Worm (Caenorhabditis elegans): ENCODE data around the gene F38B2.4.

F38B2.4 gene

DNA sequence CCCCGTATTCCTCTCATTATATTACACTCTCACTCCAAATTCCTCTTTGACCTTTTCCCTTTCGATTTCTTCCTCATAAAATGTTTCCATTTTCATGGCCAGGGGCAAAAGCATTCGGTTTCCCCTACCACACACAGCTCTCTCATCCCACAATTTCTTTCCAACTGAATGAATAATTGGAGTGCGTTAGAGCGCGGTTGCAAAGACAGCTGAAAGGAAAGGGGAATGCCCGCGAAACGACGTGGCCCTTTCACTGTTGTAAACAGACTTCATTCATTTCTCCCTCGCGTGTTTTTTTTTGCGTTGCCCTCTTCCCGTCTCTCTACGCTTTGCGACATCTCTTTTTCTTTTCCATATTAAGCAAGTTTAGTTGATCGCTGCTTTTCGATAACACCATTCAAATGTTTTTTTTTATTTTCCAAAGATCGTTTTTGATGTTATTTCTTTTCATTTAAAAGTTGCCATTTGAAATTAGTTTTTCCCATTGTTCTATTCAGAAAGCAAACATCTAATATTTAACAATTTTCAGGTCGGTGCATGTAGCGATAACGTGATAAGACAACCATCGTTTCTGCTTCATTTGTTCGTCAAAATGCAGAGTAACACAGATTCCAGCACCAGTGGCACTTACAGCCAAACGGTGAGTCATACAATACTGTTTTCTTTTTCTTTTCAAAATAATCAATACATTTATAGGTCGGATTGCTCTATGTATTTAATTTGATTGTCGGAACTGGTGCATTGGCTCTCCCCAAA is 25.0 kb downstream of the F38B2.4 start, which contains the start of gene C03A3.2 (continued):
- TF ChIP-seq mdl-1 (tag; optimal IDR thresholded peaks at IDR 0.05): no peak
- TF ChIP-seq nhr-11 (tag; optimal IDR thresholded peaks at IDR 0.05): no peak
- no peak for TF ChIP-seq nhr-76 (tag; optimal IDR thresholded peaks at IDR 0.05)
- TF ChIP-seq skn-1 (tag; optimal IDR thresholded peaks at IDR 0.05): no peak
- no peak for TF ChIP-seq ceh-16 (tag; optimal IDR thresholded peaks at IDR 0.05)
- no peak for TF ChIP-seq fos-1 (tag; optimal IDR thresholded peaks at IDR 0.05)
- no peak for TF ChIP-seq ztf-4 (tag; optimal IDR thresholded peaks at IDR 0.05)
- no peak for TF ChIP-seq nhr-12 (tag; optimal IDR thresholded peaks at IDR 0.05)
- TF ChIP-seq lin-39 (tag; optimal IDR thresholded peaks at IDR 0.05): peak; percentile 98
- peak; percentile 83 for TF ChIP-seq nhr-25 (tag; optimal IDR thresholded peaks at IDR 0.05)
- peak; percentile 54 for TF ChIP-seq nhr-23 (tag; optimal IDR thresholded peaks at IDR 0.05)
- no peak for TF ChIP-seq jun-1 (tag; optimal IDR thresholded peaks at IDR 0.05)
- TF ChIP-seq lsy-12 (tag; optimal IDR thresholded peaks at IDR 0.05): no peak
- TF ChIP-seq ceh-28 (tag; optimal IDR thresholded peaks at IDR 0.05): no peak
- TF ChIP-seq nhr-67 (tag; optimal IDR thresholded peaks at IDR 0.05): no peak
- TF ChIP-seq nhr-43 (tag; optimal IDR thresholded peaks at IDR 0.05; ENCODE audit: poor library complexity, severe bottlenecking): no peak
- TF ChIP-seq aly-2 (tag; optimal IDR thresholded peaks at IDR 0.05): no peak

DNA sequence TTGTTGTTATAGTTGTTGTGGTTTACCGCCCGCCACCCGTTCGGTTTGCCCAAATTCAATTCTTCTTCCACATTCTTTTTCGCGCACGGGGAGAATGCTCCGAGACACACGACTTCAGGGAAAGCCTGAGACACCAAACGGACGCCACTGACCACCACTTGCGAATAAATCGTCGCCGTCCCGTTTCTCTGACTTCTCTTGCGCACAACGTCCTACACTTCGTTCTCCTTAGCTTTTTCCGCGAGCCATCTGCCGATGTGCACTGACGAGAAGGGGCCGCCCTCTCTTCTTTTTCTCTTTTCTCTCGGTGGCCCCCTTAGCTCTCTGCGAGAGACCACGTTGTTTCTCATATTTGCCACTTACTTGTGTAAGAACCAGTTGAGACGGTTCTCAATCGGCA is 30.4 kb downstream of the F38B2.4 start, which contains the start of gene C03A3.1:
Gene C03A3.1, plus strand, starts transcription at position 291 of the 400 bp plus-strand sequence.
- TF ChIP-seq lin-39 (tag; optimal IDR thresholded peaks at IDR 0.05) (peak; percentile 83), lsy-12 (tag; optimal IDR thresholded peaks at IDR 0.05) (no peak), ceh-9 (tag; optimal IDR thresholded peaks at IDR 0.05) (no peak), nhr-67 (tag; optimal IDR thresholded peaks at IDR 0.05) (no peak), nhr-25 (tag; optimal IDR thresholded peaks at IDR 0.05) (no peak), skn-1 (tag; optimal IDR thresholded peaks at IDR 0.05) (no peak), nfya-1 (tag; optimal IDR thresholded peaks at IDR 0.05; ENCODE audit: insufficient read depth) (peak; percentile 44), nhr-77 (tag; optimal IDR thresholded peaks at IDR 0.05) (no peak), sea-2 (GFP tag; optimal IDR thresholded peaks at IDR 0.05) (no peak), zag-1 (tag; optimal IDR thresholded peaks at IDR 0.05) (no peak), elt-2 (tag; optimal IDR thresholded peaks at IDR 0.05) (no peak), elt-3 (tag; optimal IDR thresholded peaks at IDR 0.05) (no peak), elt-1 (tag; optimal IDR thresholded peaks at IDR 0.05) (no peak), hmg-11 (tag; optimal IDR thresholded peaks at IDR 0.05) (peak; percentile 39), tbx-2 (tag; optimal IDR thresholded peaks at IDR 0.05) (no peak), nhr-43 (tag; optimal IDR thresholded peaks at IDR 0.05; ENCODE audit: poor library complexity, severe bottlenecking) (no peak), snpc-4 (tag; optimal IDR thresholded peaks at IDR 0.05) (no peak), nhr-237 (tag; optimal IDR thresholded peaks at IDR 0.05) (no peak), nhr-76 (tag; optimal IDR thresholded peaks at IDR 0.05) (no peak), unc-62 (GFP tag; optimal IDR thresholded peaks at IDR 0.05) (no peak), nhr-23 (tag; optimal IDR thresholded peaks at IDR 0.05) (no peak), lin-15B (tag; optimal IDR thresholded peaks at IDR 0.05) (peak; percentile 21)

DNA sequence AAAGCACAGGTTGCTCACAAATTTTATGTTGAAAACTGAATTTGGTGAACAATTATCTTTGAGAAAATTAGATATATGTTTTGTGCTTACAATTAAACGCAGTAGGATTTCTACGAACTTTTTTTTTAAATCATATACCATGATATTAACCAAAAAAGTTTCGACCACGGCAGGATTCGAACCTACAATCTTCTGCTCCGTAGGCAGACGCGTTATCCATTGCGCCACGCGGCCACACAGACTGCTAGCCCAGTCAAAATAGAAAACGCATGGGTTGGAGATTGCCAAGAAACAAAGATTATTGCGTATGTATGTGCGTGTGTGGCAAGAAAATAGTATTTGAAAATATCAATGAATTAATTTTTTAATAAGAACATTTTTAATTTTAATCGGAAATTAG is 35.1 kb downstream of the F38B2.4 start:
- TF ChIP-seq nhr-12 (tag; optimal IDR thresholded peaks at IDR 0.05) (no peak), ceh-28 (tag; optimal IDR thresholded peaks at IDR 0.05) (no peak), elt-2 (tag; optimal IDR thresholded peaks at IDR 0.05) (peak; percentile 26), nhr-43 (tag; optimal IDR thresholded peaks at IDR 0.05; ENCODE audit: poor library complexity, severe bottlenecking) (peak; percentile 70), pha-4 (tag; optimal IDR thresholded peaks at IDR 0.05) (peak; percentile 31), lsy-12 (tag; optimal IDR thresholded peaks at IDR 0.05) (no peak), lin-39 (tag; optimal IDR thresholded peaks at IDR 0.05) (peak; percentile 79), pqm-1 (tag; optimal IDR thresholded peaks at IDR 0.05) (peak; percentile 51), nhr-25 (tag; optimal IDR thresholded peaks at IDR 0.05) (peak; percentile 43), nfya-1 (tag; optimal IDR thresholded peaks at IDR 0.05; ENCODE audit: insufficient read depth) (peak; percentile 57), tbx-2 (tag; optimal IDR thresholded peaks at IDR 0.05) (peak; percentile 27), hmg-11 (tag; optimal IDR thresholded peaks at IDR 0.05) (peak; percentile 68), egl-27 (tag; optimal IDR thresholded peaks at IDR 0.05) (no peak)

DNA sequence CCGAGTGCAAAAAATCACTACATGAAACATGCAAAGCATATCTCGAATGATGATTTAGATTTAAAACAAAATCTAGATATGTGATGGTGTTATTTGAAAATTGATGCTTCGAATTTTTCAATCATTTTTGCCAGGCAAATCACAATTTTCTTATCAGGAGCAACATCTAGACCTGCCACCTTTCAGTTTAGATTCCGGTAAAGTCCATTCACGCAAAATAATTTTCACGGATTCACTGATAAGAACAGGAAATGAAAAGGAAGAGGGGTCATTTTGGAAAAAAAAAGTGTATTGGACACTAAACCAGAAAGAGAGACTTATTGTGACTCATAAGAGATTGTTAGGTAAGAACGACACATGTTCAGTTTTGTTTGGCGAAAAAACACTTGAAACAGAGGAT is 35.6 kb downstream of the F38B2.4 start:
- TF ChIP-seq jun-1 (tag; optimal IDR thresholded peaks at IDR 0.05) (no peak), elt-2 (tag; optimal IDR thresholded peaks at IDR 0.05) (peak; percentile 21), ceh-28 (tag; optimal IDR thresholded peaks at IDR 0.05) (no peak), ceh-82 (tag; optimal IDR thresholded peaks at IDR 0.05) (no peak), lin-15B (tag; optimal IDR thresholded peaks at IDR 0.05) (no peak), elt-1 (tag; optimal IDR thresholded peaks at IDR 0.05) (no peak), nhr-77 (tag; optimal IDR thresholded peaks at IDR 0.05) (no peak), eor-1 (tag; optimal IDR thresholded peaks at IDR 0.05) (no peak), zag-1 (tag; optimal IDR thresholded peaks at IDR 0.05) (no peak), mml-1 (tag; optimal IDR thresholded peaks at IDR 0.05) (no peak), pqm-1 (tag; optimal IDR thresholded peaks at IDR 0.05) (peak; percentile 8)
